Worm (Caenorhabditis elegans): ENCODE results near the gene ZK1127.12.
A peak's percentile ranks its signal among the peaks of the same experiment; 100 is the strongest.

The ZK1127.12 gene

DNA sequence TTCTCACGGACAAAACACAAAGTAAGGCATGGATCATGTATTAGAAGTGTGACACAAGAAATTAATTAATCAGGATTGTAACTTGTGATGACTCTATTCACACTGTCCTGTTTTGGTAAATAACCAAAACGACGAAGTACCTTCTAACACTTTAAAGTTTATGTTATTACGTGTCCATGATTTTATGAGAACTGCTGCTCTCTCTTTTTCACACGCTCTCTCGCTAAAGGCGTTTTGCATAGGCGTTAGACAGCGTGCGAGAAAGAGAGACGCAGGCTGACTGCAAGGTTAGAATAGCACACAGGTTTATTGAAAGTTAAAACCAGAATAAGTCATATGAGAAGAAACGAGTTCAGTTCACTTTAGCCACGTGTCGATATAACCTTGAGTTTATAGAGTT is 38.2 kb downstream of the ZK1127.12 start:
- TF ChIP-seq ceh-83 (GFP tag; optimal IDR thresholded peaks at IDR 0.05) (no peak), ces-1 (GFP tag; optimal IDR thresholded peaks at IDR 0.05) (peak; percentile 9)

ce11 chrII:7090852-7091251 is 39.0 kb downstream of the ZK1127.12 start:
- TF ChIP-seq ceh-39 (tag; optimal IDR thresholded peaks at IDR 0.05), result no peak
- peak; percentile 93 for TF ChIP-seq zip-8 (tag; optimal IDR thresholded peaks at IDR 0.05)
- peak; percentile 78 for TF ChIP-seq nhr-2 (tag; optimal IDR thresholded peaks at IDR 0.05)
- peak; percentile 21 for TF ChIP-seq cnd-1 (tag; optimal IDR thresholded peaks at IDR 0.05)

DNA sequence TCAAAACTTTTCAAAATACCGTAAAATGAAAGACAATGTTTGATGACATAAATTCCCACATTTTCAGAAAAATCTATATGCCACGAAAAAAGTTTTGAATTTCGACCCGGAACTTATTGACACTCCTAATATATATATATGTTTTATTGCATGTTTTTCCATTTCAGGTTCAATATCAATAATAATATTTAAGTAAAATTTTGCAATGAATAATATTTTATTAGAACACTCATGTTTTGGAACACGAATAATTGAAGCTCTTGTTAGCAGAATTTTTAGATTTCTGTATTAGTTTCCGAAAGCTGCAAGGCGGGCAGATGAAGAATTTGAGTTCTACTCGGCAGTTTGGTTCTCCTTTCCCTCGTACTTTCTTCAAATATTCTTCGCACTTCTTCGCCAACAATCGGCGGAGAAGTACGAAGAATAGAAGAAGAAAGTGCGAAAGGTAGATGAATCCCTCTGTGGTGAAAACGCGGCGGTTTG is 41.5 kb downstream of the ZK1127.12 start, which contains the start of gene T02G5.3:
TSS of gene T02G5.3 (plus strand) at position 51 of the 483 bp plus-strand sequence.
- no peak for TF ChIP-seq ceh-83 (GFP tag; optimal IDR thresholded peaks at IDR 0.05)
- no peak for TF ChIP-seq ces-1 (GFP tag; optimal IDR thresholded peaks at IDR 0.05)
- TF ChIP-seq nhr-2 (tag; optimal IDR thresholded peaks at IDR 0.05), result no peak
- no peak for TF ChIP-seq elt-1 (tag; optimal IDR thresholded peaks at IDR 0.05; ENCODE audit: borderline replicate concordance, insufficient read depth)
- TF ChIP-seq unc-39 (tag; optimal IDR thresholded peaks at IDR 0.05), result no peak

ce11 chrII:7095970-7096369 is 44.1 kb downstream of the ZK1127.12 start:
- no peak for TF ChIP-seq mab-5 (tag; optimal IDR thresholded peaks at IDR 0.05)
- no peak for TF ChIP-seq nhr-76 (tag; optimal IDR thresholded peaks at IDR 0.05)
- no peak for TF ChIP-seq drap-1 (GFP tag; optimal IDR thresholded peaks at IDR 0.05)
- TF ChIP-seq pha-4 (tag; optimal IDR thresholded peaks at IDR 0.05), result no peak
- TF ChIP-seq mep-1 (tag; optimal IDR thresholded peaks at IDR 0.05), result no peak
- TF ChIP-seq cnd-1 (tag; optimal IDR thresholded peaks at IDR 0.05), result no peak
- no peak for TF ChIP-seq unc-62 (GFP tag; optimal IDR thresholded peaks at IDR 0.05)
- no peak for TF ChIP-seq mls-2 (tag; optimal IDR thresholded peaks at IDR 0.05)
- TF ChIP-seq flh-1 (GFP tag; optimal IDR thresholded peaks at IDR 0.05), result no peak
- no peak for TF ChIP-seq ztf-11 (tag; optimal IDR thresholded peaks at IDR 0.05)
- no peak for TF ChIP-seq tbx-8 (GFP tag; optimal IDR thresholded peaks at IDR 0.05)
- no peak for TF ChIP-seq lin-13 (tag; optimal IDR thresholded peaks at IDR 0.05)
- TF ChIP-seq blmp-1 (tag; optimal IDR thresholded peaks at IDR 0.05), result no peak
- TF ChIP-seq elt-3 (tag; optimal IDR thresholded peaks at IDR 0.05), result no peak

ce11 chrII:7098578-7098977 is 46.7 kb downstream of the ZK1127.12 start, which contains the start of gene mct-5:
Gene mct-5, minus strand, starts transcription at chrII:7098593.
- TF ChIP-seq snpc-4 (tag; optimal IDR thresholded peaks at IDR 0.05), result no peak
- no peak for TF ChIP-seq unc-120 (tag; optimal IDR thresholded peaks at IDR 0.05; ENCODE audit: poor library complexity, severe bottlenecking)
- no peak for TF ChIP-seq ceh-43 (GFP tag; optimal IDR thresholded peaks at IDR 0.05)
- TF ChIP-seq mep-1 (tag; optimal IDR thresholded peaks at IDR 0.05), result no peak
- TF ChIP-seq ztf-11 (tag; optimal IDR thresholded peaks at IDR 0.05), result no peak
- TF ChIP-seq pha-4 (tag; optimal IDR thresholded peaks at IDR 0.05), result no peak

ce11 chrII:7099231-7099630 is 47.4 kb downstream of the ZK1127.12 start:
- TF ChIP-seq ceh-39 (tag; optimal IDR thresholded peaks at IDR 0.05) (no peak), hlh-1 (tag; optimal IDR thresholded peaks at IDR 0.05) (no peak), elt-3 (tag; optimal IDR thresholded peaks at IDR 0.05) (no peak), snpc-4 (tag; optimal IDR thresholded peaks at IDR 0.05) (no peak), pha-4 (tag; optimal IDR thresholded peaks at IDR 0.05) (no peak), lsy-2 (tag; optimal IDR thresholded peaks at IDR 0.05) (no peak), lin-13 (tag; optimal IDR thresholded peaks at IDR 0.05) (no peak), nhr-76 (tag; optimal IDR thresholded peaks at IDR 0.05) (no peak), ham-2 (GFP tag; optimal IDR thresholded peaks at IDR 0.05) (no peak), mab-5 (tag; optimal IDR thresholded peaks at IDR 0.05) (no peak), mls-2 (tag; optimal IDR thresholded peaks at IDR 0.05) (no peak), sem-2 (GFP tag; optimal IDR thresholded peaks at IDR 0.05) (no peak), nhr-2 (tag; optimal IDR thresholded peaks at IDR 0.05) (no peak), lin-32 (GFP tag; optimal IDR thresholded peaks at IDR 0.05) (no peak), ces-1 (GFP tag; optimal IDR thresholded peaks at IDR 0.05) (no peak), mep-1 (tag; optimal IDR thresholded peaks at IDR 0.05) (no peak), unc-120 (tag; optimal IDR thresholded peaks at IDR 0.05; ENCODE audit: poor library complexity, severe bottlenecking) (no peak), unc-62 (GFP tag; optimal IDR thresholded peaks at IDR 0.05) (no peak), unc-39 (tag; optimal IDR thresholded peaks at IDR 0.05) (no peak)
